Worm (Caenorhabditis elegans) whole organism, young adult: ENCODE results near the gene nhx-5.

Source experiments
- B0261.1 ChIP-seq: sonication (generic microtip); optimal IDR thresholded peaks from 2 replicates; lab custom pipeline; 2016; ENCODE audit warnings: mild to moderate bottlenecking, missing genetic modification characterization, moderate library complexity, missing compliant biosample characterization
- C06A6.2 ChIP-seq: fragments of 200-800 bp; sonication (Bioruptor generic); conservative IDR thresholded peaks from 2 replicates; pipeline ENCODE4 v1.3.6; 2022; ENCODE audit warnings: missing genetic modification characterization, missing compliant biosample characterization
- C17E4.6 ChIP-seq: fragments of 200-800 bp; sonication (Bioruptor generic); IDR thresholded peaks from 2 replicates; pipeline ENCODE4 v1.3.6; 2022; ENCODE audit warnings: missing genetic modification reagents, missing genetic modification characterization, missing compliant biosample characterization
- F49E8.2 ChIP-seq: sonication (generic microtip); optimal IDR thresholded peaks from 3 replicates; lab custom pipeline; 2017; ENCODE audit warnings: missing genetic modification characterization, mild to moderate bottlenecking, missing compliant biosample characterization, antibody characterized with exemption, moderate library complexity; ENCODE audit not compliant: insufficient read depth
- Y67H2A.10 ChIP-seq: fragments of 200-800 bp; sonication (Bioruptor generic); conservative IDR thresholded peaks from 2 replicates; pipeline ENCODE4 v1.3.6; 2022; ENCODE audit warnings: missing genetic modification reagents, missing genetic modification characterization, missing compliant biosample characterization
- ZK185.1 ChIP-seq: sonication (generic microtip); optimal IDR thresholded peaks from 2 replicates; lab custom pipeline; 2016; ENCODE audit warnings: mild to moderate bottlenecking, missing genetic modification characterization, missing compliant biosample characterization; ENCODE audit not compliant: poor library complexity, severe bottlenecking
- cebp-1 ChIP-seq, 2 experiments: fragments of 200-800 bp in 1 of 2; sonication (Bioruptor generic) in 1 of 2; sonication (generic microtip) in 1 of 2; IDR thresholded peaks in 1 of 2; optimal IDR thresholded peaks in 1 of 2; 2 replicates each; pipeline versions ENCODE4 v1.3.6 to Lab custom; 2017 to 2022; ENCODE audit warnings: missing compliant biosample characterization in 2 of 2, missing genetic modification characterization in 2 of 2, mild to moderate bottlenecking in 1 of 2, missing genetic modification reagents in 1 of 2, moderate library complexity in 1 of 2
- die-1 ChIP-seq: sonication (generic microtip); optimal IDR thresholded peaks from 2 replicates; lab custom pipeline; 2016; ENCODE audit warnings: missing genotype, mild to moderate bottlenecking, missing genetic modification characterization, missing compliant biosample characterization
- dox-1 ChIP-seq: fragments of 200-800 bp; sonication (Bioruptor generic); IDR thresholded peaks from 2 replicates; pipeline ENCODE4 v1.3.6; 2022; ENCODE audit warnings: missing genetic modification reagents, missing genetic modification characterization, missing compliant biosample characterization
- let-526 ChIP-seq: fragments of 200-800 bp; sonication (Bioruptor generic); IDR thresholded peaks from 2 replicates; pipeline ENCODE4 v1.3.6; 2022; ENCODE audit warnings: missing genetic modification reagents, missing genetic modification characterization, missing compliant biosample characterization
- lin-26 ChIP-seq: fragments of 200-800 bp; sonication (Bioruptor generic); IDR thresholded peaks from 2 replicates; pipeline ENCODE4 v1.3.6; 2022; ENCODE audit warnings: missing genetic modification reagents, missing genetic modification characterization, missing compliant biosample characterization
- nfya-1 ChIP-seq: sonication (generic microtip); optimal IDR thresholded peaks from 2 replicates; lab custom pipeline; 2017; ENCODE audit warnings: antibody characterized with exemption, missing compliant biosample characterization, missing genetic modification characterization, borderline replicate concordance; ENCODE audit not compliant: insufficient read depth
- nfyb-1 ChIP-seq: fragments of 200-800 bp; sonication (Bioruptor generic); IDR thresholded peaks from 2 replicates; pipeline ENCODE4 v1.3.6; 2022; ENCODE audit warnings: missing genetic modification reagents, missing genetic modification characterization, missing compliant biosample characterization
- nhr-80 ChIP-seq: sonication (generic microtip); optimal IDR thresholded peaks from 2 replicates; lab custom pipeline; 2016; ENCODE audit warnings: missing genetic modification characterization, missing compliant biosample characterization
- rcor-1 ChIP-seq: fragments of 200-800 bp; sonication (Bioruptor generic); IDR thresholded peaks from 2 replicates; pipeline ENCODE4 v1.3.6; 2022; ENCODE audit warnings: missing genetic modification reagents, missing genetic modification characterization, missing compliant biosample characterization
- sptf-2 ChIP-seq: fragments of 200-800 bp; sonication (Bioruptor generic); optimal IDR thresholded peaks from 2 replicates; lab custom pipeline; 2018; ENCODE audit warnings: mild to moderate bottlenecking, missing genetic modification characterization, missing compliant biosample characterization
- tbx-9 ChIP-seq: sonication (generic microtip); optimal IDR thresholded peaks from 2 replicates; lab custom pipeline; 2016; ENCODE audit warnings: borderline replicate concordance, missing genetic modification characterization, inconsistent platforms, missing compliant biosample characterization
- unc-62 ChIP-seq: fragments of 150-350 bp; optimal IDR thresholded peaks from 2 replicates; lab custom pipeline; 2014; ENCODE audit warnings: missing biosample characterization, missing genetic modification reagents, missing genetic modification characterization
- xnd-1 ChIP-seq: sonication (generic microtip); optimal IDR thresholded peaks from 2 replicates; lab custom pipeline; 2016; ENCODE audit warnings: missing genotype, missing genetic modification reagents, missing genetic modification characterization, missing compliant biosample characterization
- ztf-18 ChIP-seq: sonication (generic microtip); optimal IDR thresholded peaks from 2 replicates; lab custom pipeline; 2016; ENCODE audit warnings: missing genotype, mild to moderate bottlenecking, missing genetic modification characterization, missing compliant biosample characterization
- ztf-26 ChIP-seq: sonication (generic microtip); optimal IDR thresholded peaks from 2 replicates; lab custom pipeline; 2017; ENCODE audit warnings: missing genetic modification characterization, missing compliant biosample characterization
- ztf-6 ChIP-seq: fragments of 200-800 bp; sonication (Bioruptor generic); IDR thresholded peaks from 2 replicates; pipeline ENCODE4 v1.3.6; 2022; ENCODE audit warnings: missing genetic modification reagents, missing genetic modification characterization, missing compliant biosample characterization

The nhx-5 gene

DNA sequence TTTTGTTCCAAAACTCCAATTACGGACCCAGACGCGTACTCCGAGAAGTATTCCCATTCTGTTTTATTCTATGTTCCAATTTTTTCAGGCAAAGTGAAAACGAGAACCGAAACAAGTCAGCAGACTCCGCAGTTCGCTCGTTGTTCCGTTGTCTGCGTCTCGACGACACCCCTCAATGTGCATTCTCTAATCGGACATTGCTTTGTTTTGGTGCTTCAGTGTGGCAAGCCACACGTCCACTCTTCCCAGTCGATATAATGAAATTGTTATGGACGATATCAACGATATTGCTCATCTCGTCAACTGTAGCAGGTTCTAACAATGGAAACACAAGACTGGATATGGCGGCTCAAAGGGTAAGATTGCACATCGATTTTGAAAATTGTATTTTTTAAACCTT is at the start of gene nhx-5:
TSS of gene nhx-5 (plus strand) at position 82 of the 400 bp plus-strand sequence.
- 0 out of 2 replicates have a peak, but pooled peaks have one; percentile 35 for TF ChIP-seq nfyb-1 (GFP tag; lab: Robert Waterston, UW)
- no peak for TF ChIP-seq B0261.1 (tag; lab: Kevin White, UChicago)
- TF ChIP-seq ztf-26 (tag; lab: Kevin White, UChicago): no peak
- no peak for TF ChIP-seq tbx-9 (tag; lab: Kevin White, UChicago)
- TF ChIP-seq lin-26 (GFP tag; lab: Robert Waterston, UW): no peak
- TF ChIP-seq rcor-1 (GFP tag; lab: Robert Waterston, UW): no peak

DNA sequence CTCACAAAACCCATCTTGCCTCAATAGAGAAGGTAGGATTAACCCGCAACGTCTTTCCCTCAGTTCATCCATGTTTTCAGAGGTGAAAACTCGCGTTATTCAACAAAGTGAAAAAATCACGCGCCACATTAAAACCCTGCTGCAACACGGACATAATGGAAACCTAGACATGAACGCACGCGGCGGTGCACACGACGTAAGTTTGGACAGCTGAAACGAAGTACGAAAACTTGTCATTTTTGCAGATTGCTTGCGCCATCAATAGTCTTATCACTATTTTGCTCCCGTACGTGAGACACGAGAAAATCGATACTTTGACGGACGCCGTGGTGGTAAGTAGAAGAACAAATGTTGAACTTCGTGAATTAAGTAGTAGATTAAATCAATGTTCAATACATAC is 49.3 kb upstream of the nhx-5 start:
- TF ChIP-seq dox-1 (GFP tag; lab: Robert Waterston, UW) (0 out of 2 replicates have a peak, but pooled peaks have one; percentile 58), rcor-1 (GFP tag; lab: Robert Waterston, UW) (no peak), nhr-80 (tag; lab: Kevin White, UChicago) (peak; percentile 83), cebp-1 (GFP tag; IDR thresholded peaks at IDR 0.05; lab: Robert Waterston, UW) (no peak), cebp-1 (tag; optimal IDR thresholded peaks at IDR 0.05; lab: Kevin White, UChicago) (peak; percentile 0)
- TF ChIP-seq, all 124 proteins: peak for 3

DNA sequence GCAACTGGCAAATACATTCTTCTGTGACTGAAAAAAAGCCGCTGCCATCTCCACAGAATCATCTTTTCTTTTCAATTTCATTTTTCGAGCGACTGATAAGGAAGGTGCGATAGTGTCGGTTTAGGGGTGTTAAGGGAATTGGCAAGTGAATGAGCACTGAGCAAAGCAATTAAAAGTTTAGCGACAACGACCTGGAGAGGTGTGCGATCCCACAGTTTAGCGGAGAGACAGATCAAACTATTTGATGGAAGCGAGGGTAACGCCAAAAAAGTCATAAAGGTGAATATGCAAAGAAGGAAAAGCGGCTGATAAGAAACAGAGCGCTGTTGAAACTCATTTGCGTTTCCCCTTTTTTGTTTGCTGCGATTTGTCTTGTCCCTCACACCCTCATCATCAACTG is 47.8 kb upstream of the nhx-5 start, which contains the start of the genes F14F3.5 and slcf-1:
TSS of gene F14F3.5 (minus strand) at position 234 of the 400 bp plus-strand sequence.
TSS of gene slcf-1 (plus strand) at position 302 of the 400 bp plus-strand sequence.
- no peak for TF ChIP-seq let-526 (GFP tag; lab: Robert Waterston, UW)
- peak; percentile 88 for TF ChIP-seq nhr-80 (tag; lab: Kevin White, UChicago)
- peak; percentile 46; the same call in 1 of the 2 replicates for TF ChIP-seq dox-1 (GFP tag; lab: Robert Waterston, UW)

DNA sequence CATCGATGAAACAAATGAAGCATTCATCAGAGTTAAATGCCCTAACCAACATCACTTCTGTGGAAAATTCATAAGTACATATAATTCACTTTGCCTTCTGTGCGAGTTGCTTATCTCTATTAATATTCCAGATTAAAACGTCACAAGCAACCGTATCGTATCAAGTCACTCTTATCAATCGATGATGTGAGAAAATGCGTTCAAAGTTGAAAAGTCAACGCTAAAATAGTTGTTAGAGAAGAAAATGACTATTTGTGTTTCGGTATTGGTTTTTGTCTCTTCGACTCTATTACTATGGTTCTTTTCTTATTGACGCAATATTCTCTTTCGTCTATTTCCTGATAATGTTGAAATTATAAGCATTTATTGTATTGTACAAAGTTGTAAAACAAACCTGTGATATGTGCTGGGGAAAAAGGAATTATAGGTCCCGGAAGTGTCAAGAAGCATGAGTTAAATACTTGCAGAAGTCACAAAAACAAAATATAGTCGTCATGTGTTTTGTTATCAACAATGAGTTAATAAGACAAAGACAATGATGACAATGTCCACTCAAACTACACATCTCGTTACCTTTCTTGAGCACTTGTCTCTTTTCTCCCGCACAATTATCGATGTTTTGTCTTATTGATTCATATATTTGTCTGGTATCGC is 44.4 kb upstream of the nhx-5 start:
- TF ChIP-seq ZK185.1: peak; percentile 1
- TF ChIP-seq nfya-1 (tag; lab: Kevin White, UChicago): no peak
- TF ChIP-seq ztf-18: no peak
- TF ChIP-seq unc-62 (GFP tag; lab: Kevin White, UChicago): peak; percentile 35
- peak; percentile 53 for TF ChIP-seq nhr-80 (tag; lab: Kevin White, UChicago)
- TF ChIP-seq cebp-1 (GFP tag; IDR thresholded peaks at IDR 0.05; lab: Robert Waterston, UW): no peak
- TF ChIP-seq cebp-1 (tag; optimal IDR thresholded peaks at IDR 0.05; lab: Kevin White, UChicago): peak; percentile 16

DNA sequence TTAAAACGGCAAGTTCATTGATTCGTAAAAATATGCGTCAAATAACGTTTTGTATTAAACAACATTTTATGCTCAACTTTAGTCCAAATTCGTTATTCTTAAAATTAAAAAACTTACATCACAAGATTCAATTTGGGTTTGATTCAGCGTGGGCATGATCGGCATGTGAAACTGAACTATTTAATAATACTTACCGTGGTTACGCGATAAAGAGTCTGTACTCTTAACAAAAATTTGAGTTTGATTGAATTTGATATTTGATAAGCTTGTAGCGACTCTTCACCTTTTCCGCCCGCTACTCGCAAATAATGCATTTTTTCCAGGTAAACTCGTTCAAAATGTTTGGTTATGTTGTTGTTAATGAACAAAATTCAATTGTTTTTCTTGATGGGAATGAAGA is 43.3 kb upstream of the nhx-5 start, which contains the start of gene glo-3:
TSS of gene glo-3 (plus strand) at position 253 of the 400 bp plus-strand sequence.
- peak; percentile 47 for TF ChIP-seq nhr-80 (tag; lab: Kevin White, UChicago)
- no peak for TF ChIP-seq F49E8.2 (tag; lab: Kevin White, UChicago)
- TF ChIP-seq, all 124 proteins: peak for 1

DNA sequence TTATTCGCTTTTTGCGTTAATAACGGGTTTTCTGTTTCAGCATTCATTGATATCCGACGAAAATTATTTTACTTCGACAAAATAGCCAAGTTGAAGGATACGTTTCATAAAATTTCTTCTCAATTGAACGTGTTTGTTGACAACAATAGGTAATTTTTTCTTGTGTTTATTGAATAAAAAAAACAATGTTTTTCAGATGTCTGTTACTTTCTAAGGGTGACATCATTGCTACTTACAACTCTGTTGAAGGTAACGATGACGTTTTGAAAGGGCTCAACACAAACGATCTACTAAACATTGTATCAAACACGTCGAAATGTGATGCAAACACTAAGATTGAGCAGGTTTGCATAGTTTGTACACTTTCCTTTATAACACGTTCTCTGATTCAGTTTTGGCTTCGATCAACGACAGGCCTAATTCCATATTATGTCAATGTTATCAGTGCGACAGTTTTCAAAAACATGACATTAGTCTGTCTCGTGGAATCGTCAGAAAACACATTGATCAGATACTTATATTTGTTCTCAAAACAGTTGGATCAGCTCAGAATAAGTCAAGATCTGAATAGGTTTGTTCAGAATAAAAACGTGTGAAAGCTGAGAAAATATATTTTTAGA is 42.0 kb upstream of the nhx-5 start:
- TF ChIP-seq nhr-80 (tag; lab: Kevin White, UChicago) (peak; percentile 62), xnd-1 (no peak)

DNA sequence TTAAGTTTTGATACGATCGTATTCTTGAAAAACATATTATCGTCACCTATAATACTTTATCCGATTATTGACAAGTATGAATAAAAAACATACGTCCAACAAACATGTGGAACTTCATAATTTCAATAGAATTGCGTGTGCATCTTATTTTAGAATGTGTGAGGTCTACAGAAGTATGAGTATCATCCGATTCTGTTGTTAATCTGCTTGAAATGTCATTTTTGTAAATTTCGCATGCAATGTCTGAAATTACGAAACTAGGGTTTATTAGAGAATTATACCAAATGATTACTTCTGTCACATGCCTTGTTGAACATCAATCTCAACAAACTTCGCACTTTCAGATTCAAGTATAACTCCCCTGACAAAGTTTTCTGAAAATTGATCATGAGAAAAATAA is 35.0 kb upstream of the nhx-5 start:
- TF ChIP-seq ztf-6 (no peak), nfya-1 (tag; lab: Kevin White, UChicago) (no peak), sptf-2 (GFP tag; lab: Kevin White, UChicago) (no peak), die-1 (no peak), C06A6.2 (GFP tag; lab: Robert Waterston, UW) (no peak), cebp-1 (GFP tag; IDR thresholded peaks at IDR 0.05; lab: Robert Waterston, UW) (no peak), cebp-1 (tag; optimal IDR thresholded peaks at IDR 0.05; lab: Kevin White, UChicago) (no peak), Y67H2A.10 (no peak), C17E4.6 (GFP tag; lab: Robert Waterston, UW) (no peak)
- TF ChIP-seq, all 124 proteins: peak for 0
